Worm (Caenorhabditis elegans) whole organism, L4/young adult: Measurements from ENCODE around the gene Y119D3B.21.
"Not testable (repeated sequence)": the region's sequence is repeated elsewhere in the genome, so short reads cannot be mapped to it uniquely, and the experiment has no call there.

Source experiments
- W03F9.2 ChIP-seq: fragments of 150-350 bp; optimal IDR thresholded peaks from 2 replicates; lab custom pipeline; 2014; ENCODE audit warnings: missing biosample characterization, missing genetic modification characterization
- dao-5 ChIP-seq: sonication (generic microtip); optimal IDR thresholded peaks from 2 replicates; lab custom pipeline; 2016; ENCODE audit warnings: missing genotype, missing genetic modification characterization, moderate library complexity, missing compliant biosample characterization
- him-1 ChIP-seq: sonication (generic microtip); optimal IDR thresholded peaks from 2 replicates; lab custom pipeline; 2016; ENCODE audit warnings: missing genotype, missing genetic modification reagents, missing genetic modification characterization, missing compliant biosample characterization

- TF ChIP-seq him-1; dao-5 (tag; lab: Kevin White, UChicago); W03F9.2 (tag; lab: Kevin White, UChicago): not testable (repeated sequence)
These were observed 48.9 kb downstream of the Y119D3B.21 start, which contains the start of gene srz-9 for ce11 chrIII:1263692-1264091.
